Worm (Caenorhabditis elegans) whole organism, L3 larva: ENCODE data around the gene Y38E10A.3.

Experiments used
- ZK546.5 ChIP-seq: sonication (generic microtip); optimal IDR thresholded peaks from 2 replicates; lab custom pipeline; 2017; ENCODE audit warnings: missing biosample characterization, missing genetic modification characterization
- aly-2 ChIP-seq: fragments of 150-350 bp; optimal IDR thresholded peaks from 2 replicates; lab custom pipeline; 2014; ENCODE audit warnings: missing biosample characterization, missing genetic modification characterization
- daf-12 ChIP-seq: fragments of 150-350 bp; optimal IDR thresholded peaks from 2 replicates; lab custom pipeline; 2014; ENCODE audit warnings: missing biosample characterization, missing genetic modification reagents, missing genetic modification characterization
- fos-1 ChIP-seq: fragments of 150-350 bp; optimal IDR thresholded peaks from 2 replicates; lab custom pipeline; 2014; ENCODE audit warnings: missing biosample characterization, missing genetic modification characterization
- lin-39 ChIP-seq: fragments of 150-350 bp; optimal IDR thresholded peaks from 2 replicates; lab custom pipeline; 2018; ENCODE audit warnings: missing biosample characterization, missing genetic modification reagents, missing genetic modification characterization
- nhr-23 ChIP-seq: fragments of 150-350 bp; optimal IDR thresholded peaks from 2 replicates; lab custom pipeline; 2014; ENCODE audit warnings: missing biosample characterization, missing genetic modification reagents, missing genetic modification characterization
- nhr-77 ChIP-seq: fragments of 150-350 bp; optimal IDR thresholded peaks from 2 replicates; lab custom pipeline; 2014; ENCODE audit warnings: missing biosample characterization, missing genetic modification characterization
- sea-2 ChIP-seq: fragments of 150-350 bp; sonication (generic microtip); optimal IDR thresholded peaks from 4 replicates; lab custom pipeline; 2014; ENCODE audit warnings: missing biosample characterization, missing genetic modification reagents, missing genetic modification characterization
- snpc-4 ChIP-seq: fragments of 150-350 bp; optimal IDR thresholded peaks from 2 replicates; lab custom pipeline; 2014; ENCODE audit warnings: missing biosample characterization, missing genetic modification characterization
- unc-39 ChIP-seq: sonication (generic microtip); optimal IDR thresholded peaks from 4 replicates; lab custom pipeline; 2017; ENCODE audit warnings: missing biosample characterization, missing genetic modification characterization
- ztf-11 ChIP-seq: fragments of 150-350 bp; optimal IDR thresholded peaks from 2 replicates; lab custom pipeline; 2014; ENCODE audit warnings: missing biosample characterization, missing genetic modification characterization

- no peak for TF ChIP-seq ZK546.5 (tag; lab: Kevin White, UChicago)
- no peak for TF ChIP-seq nhr-23 (tag; lab: Kevin White, UChicago)
- no peak for TF ChIP-seq snpc-4 (tag; lab: Kevin White, UChicago)
- TF ChIP-seq nhr-77 (tag; lab: Kevin White, UChicago): no peak
- TF ChIP-seq lin-39: no peak
- no peak for TF ChIP-seq sea-2 (GFP tag; lab: Kevin White, UChicago)
- TF ChIP-seq ztf-11 (tag; lab: Kevin White, UChicago): no peak
- no peak for TF ChIP-seq fos-1
- no peak for TF ChIP-seq unc-39 (tag; lab: Kevin White, UChicago)
- no peak for TF ChIP-seq aly-2 (tag; lab: Kevin White, UChicago)
- no peak for TF ChIP-seq daf-12
Measured at ce11 chrII:12525526-12525925, 49.0 kb downstream of the Y38E10A.3 start, which contains the start of gene srx-118.
